Fruit fly (Drosophila melanogaster): ENCODE measurements around the gene Cpr67B.

The Cpr67B gene

dm6 chr3L:9441907-9442479, 37.4 kb downstream of the Cpr67B start, which contains the start of the genes Bet3 and Nf-YA (continued):
- peak; percentile 8 for TF ChIP-seq CG34376 (GFP tag; optimal IDR thresholded peaks at IDR 0.05)
- TF ChIP-seq Dip3 (GFP tag; optimal IDR thresholded peaks at IDR 0.05): peak; percentile 60
- peak; percentile 69 for TF ChIP-seq CG8944 (GFP tag; optimal IDR thresholded peaks at IDR 0.05)
- no peak for TF ChIP-seq PHDP (tag; optimal IDR thresholded peaks at IDR 0.05)
- no peak for TF ChIP-seq crol (GFP tag; IDR thresholded peaks at IDR 0.05)
- TF ChIP-seq sens (GFP tag): peak; percentile 92
- peak; percentile 40; the same call in 1 of the 2 replicates for TF ChIP-seq CG11696 (GFP tag; IDR thresholded peaks at IDR 0.05)
- TF ChIP-seq kah (GFP tag; optimal IDR thresholded peaks at IDR 0.05): no peak
- TF ChIP-seq CG17385 (GFP tag; optimal IDR thresholded peaks at IDR 0.05): peak; percentile 8
- no peak for TF ChIP-seq gcm (GFP tag; optimal IDR thresholded peaks at IDR 0.05)
- TF ChIP-seq CG1647 (GFP tag; optimal IDR thresholded peaks at IDR 0.05): peak; percentile 26
- no peak for TF ChIP-seq CG6654 (GFP tag; optimal IDR thresholded peaks at IDR 0.05)
- TF ChIP-seq Poxn (GFP tag; IDR thresholded peaks at IDR 0.05): no peak
- TF ChIP-seq slou (GFP tag; optimal IDR thresholded peaks at IDR 0.05): peak; percentile 41
- TF ChIP-seq disco-r (GFP tag; optimal IDR thresholded peaks at IDR 0.05): no peak
- TF ChIP-seq CG7556 (GFP tag; optimal IDR thresholded peaks at IDR 0.05): no peak
- TF ChIP-seq esg (GFP tag; conservative IDR thresholded peaks at IDR 0.05): no peak
- peak; percentile 34 for TF ChIP-seq CG18619 (GFP tag; optimal IDR thresholded peaks at IDR 0.05)
- TF ChIP-seq ato (GFP tag; IDR thresholded peaks at IDR 0.05; ENCODE audit: partially characterized antibody): peak; percentile 20; the same call in 1 of the 2 replicates
- TF ChIP-seq CG10274 (GFP tag; optimal IDR thresholded peaks at IDR 0.05): no peak
- TF ChIP-seq CG16863 (GFP tag; optimal IDR thresholded peaks at IDR 0.05): no peak
- TF ChIP-seq MESR4 (GFP tag; optimal IDR thresholded peaks at IDR 0.05): peak; percentile 92
- no peak for TF ChIP-seq CG8359 (GFP tag; optimal IDR thresholded peaks at IDR 0.05; ENCODE audit: borderline replicate concordance)
- no peak for TF ChIP-seq CG18476 (GFP tag; optimal IDR thresholded peaks at IDR 0.05)
- TF ChIP-seq CG17802 (tag; optimal IDR thresholded peaks at IDR 0.05): no peak
- peak; percentile 51 for TF ChIP-seq CG7786 (GFP tag; optimal IDR thresholded peaks at IDR 0.05)
- TF ChIP-seq CG30403 (GFP tag; optimal IDR thresholded peaks at IDR 0.05): peak; percentile 74
- no peak for TF ChIP-seq CG6689 (GFP tag; IDR thresholded peaks at IDR 0.05)
- TF ChIP-seq CG4328 (GFP tag; optimal IDR thresholded peaks at IDR 0.05): no peak
- TF ChIP-seq pita (GFP tag; optimal IDR thresholded peaks at IDR 0.05): peak; percentile 37
- TF ChIP-seq CG15011 (GFP tag; optimal IDR thresholded peaks at IDR 0.05): no peak
- TF ChIP-seq Xbp1 (GFP tag; optimal IDR thresholded peaks at IDR 0.05): peak; percentile 78
- TF ChIP-seq CG3065 (GFP tag; optimal IDR thresholded peaks at IDR 0.05): peak; percentile 3
- no peak for TF ChIP-seq CG16815 (GFP tag; optimal IDR thresholded peaks at IDR 0.05)
- no peak for TF ChIP-seq cad (GFP tag; optimal IDR thresholded peaks at IDR 0.05)
- no peak for TF ChIP-seq maf-S (GFP tag; optimal IDR thresholded peaks at IDR 0.05)
- TF ChIP-seq B-H2 (GFP tag; optimal IDR thresholded peaks at IDR 0.05): peak; percentile 69
- TF ChIP-seq Gug (GFP tag; IDR thresholded peaks at IDR 0.05): peak; percentile 81
- peak; percentile 10 to 57 for TF ChIP-seq chif (GFP tag; optimal IDR thresholded peaks at IDR 0.05)
- TF ChIP-seq otp (GFP tag; IDR thresholded peaks at IDR 0.05): no peak
- TF ChIP-seq CG6683 (GFP tag; optimal IDR thresholded peaks at IDR 0.05): no peak
- no peak for TF ChIP-seq cato (GFP tag; optimal IDR thresholded peaks at IDR 0.05; ENCODE audit: borderline replicate concordance)
- no peak for TF ChIP-seq fd64A (GFP tag; optimal IDR thresholded peaks at IDR 0.05)
- TF ChIP-seq Bteb2 (GFP tag; optimal IDR thresholded peaks at IDR 0.05): no peak
- no peak for TF ChIP-seq ham (GFP tag; IDR thresholded peaks at IDR 0.05)
- peak; percentile 50 for TF ChIP-seq CG10654 (GFP tag; optimal IDR thresholded peaks at IDR 0.05)
- no peak for TF ChIP-seq twi (tag; optimal IDR thresholded peaks at IDR 0.05)
- TF ChIP-seq CG8281 (tag; optimal IDR thresholded peaks at IDR 0.05): no peak
- peak; percentile 38; the same call in 1 of the 2 replicates for TF ChIP-seq ttk (GFP tag; IDR thresholded peaks at IDR 0.05)
- TF ChIP-seq Ada2b (GFP tag; IDR thresholded peaks at IDR 0.05): peak; percentile 47; the same call in 1 of the 2 replicates
- peak; percentile 55 for TF ChIP-seq Ets97D (GFP tag; optimal IDR thresholded peaks at IDR 0.05)
